Worm (Caenorhabditis elegans): ENCODE data around the gene F59B2.3.
"Not testable (repeated sequence)": the region's sequence is repeated elsewhere in the genome, so short reads cannot be mapped to it uniquely, and the experiment has no call there.

Gene F59B2.3

DNA sequence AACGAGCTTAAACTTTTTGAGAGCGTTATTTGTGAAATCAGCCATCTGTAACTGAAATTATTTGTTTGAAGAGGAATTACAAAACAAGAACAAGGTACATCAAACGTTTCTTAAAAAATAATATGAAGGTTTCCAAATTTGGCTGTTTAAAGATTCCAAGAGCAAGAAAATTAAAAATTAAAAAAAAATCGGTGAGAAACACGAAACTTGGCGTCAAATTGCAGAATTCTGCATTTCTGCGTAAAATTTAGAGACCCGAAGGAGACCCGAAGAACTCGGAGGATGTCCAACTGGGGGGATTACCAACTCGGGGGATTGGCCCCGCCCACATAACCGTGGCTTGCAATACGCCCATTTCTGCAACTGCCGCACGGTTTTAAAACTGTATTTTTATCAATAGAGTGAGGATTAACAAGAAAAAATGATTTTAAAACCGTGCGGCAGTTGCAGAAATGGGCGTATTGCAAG, 6.4 kb upstream of the F59B2.3 start, which contains the start of gene rab-6.1:
Gene rab-6.1 (minus strand): TSS at position 51 of the 468 bp plus-strand sequence.
- not testable (repeated sequence) for TF ChIP-seq pha-4, eor-1, jun-1 (tag; optimal IDR thresholded peaks at IDR 0.05)

DNA sequence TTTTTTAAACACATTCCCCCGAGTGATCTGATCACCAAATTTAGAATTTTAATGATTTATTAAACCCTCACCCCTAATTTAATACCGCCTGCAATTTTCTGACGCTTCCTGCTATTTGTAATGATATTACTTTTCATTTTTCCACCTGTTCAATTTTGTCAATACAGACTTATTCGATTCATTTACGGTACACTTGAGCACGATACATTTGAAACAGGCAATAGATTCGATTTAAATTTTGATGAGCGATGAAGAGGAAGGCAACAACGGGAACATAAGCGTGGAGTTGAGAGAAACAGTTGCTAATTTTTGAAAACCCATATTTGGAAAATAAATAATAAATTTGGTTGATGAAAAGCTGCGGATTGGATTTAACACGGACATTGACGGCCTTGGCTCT, 5.1 kb upstream of the F59B2.3 start:
- no peak for TF ChIP-seq ceh-9 (tag; optimal IDR thresholded peaks at IDR 0.05)

DNA sequence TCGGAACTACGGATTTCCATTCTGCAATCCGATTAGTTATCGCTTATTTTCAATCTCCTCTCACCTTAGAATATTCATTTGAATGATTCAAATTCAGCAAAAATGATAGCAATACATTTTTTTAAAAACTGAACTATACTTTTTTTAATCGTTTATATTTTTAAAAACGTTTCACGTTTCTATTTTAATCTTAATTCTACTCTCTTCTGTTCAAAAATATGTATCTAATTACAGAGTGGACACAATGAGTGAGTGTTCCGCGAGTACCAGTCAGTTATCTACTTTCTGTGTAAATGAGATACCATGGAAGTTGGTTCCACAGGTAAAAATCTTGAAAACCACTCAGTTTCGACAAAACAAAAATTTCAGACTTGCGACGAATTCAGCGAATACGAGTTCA, 3.0 kb upstream of the F59B2.3 start, which contains the start of the genes F59B2.15 and zif-1:
Gene F59B2.15 (minus strand): TSS at position 101 of the 400 bp plus-strand sequence.
Gene zif-1 (plus strand): TSS at position 235 of the 400 bp plus-strand sequence.
- no peak for TF ChIP-seq ceh-16 (tag; optimal IDR thresholded peaks at IDR 0.05)
- TF ChIP-seq nhr-67 (tag; optimal IDR thresholded peaks at IDR 0.05): no peak
- TF ChIP-seq nhr-25 (tag; optimal IDR thresholded peaks at IDR 0.05): no peak
- no peak for TF ChIP-seq nhr-12 (tag; optimal IDR thresholded peaks at IDR 0.05)
- no peak for TF ChIP-seq mml-1 (tag; optimal IDR thresholded peaks at IDR 0.05)
- no peak for TF ChIP-seq nhr-237 (tag; optimal IDR thresholded peaks at IDR 0.05)

DNA sequence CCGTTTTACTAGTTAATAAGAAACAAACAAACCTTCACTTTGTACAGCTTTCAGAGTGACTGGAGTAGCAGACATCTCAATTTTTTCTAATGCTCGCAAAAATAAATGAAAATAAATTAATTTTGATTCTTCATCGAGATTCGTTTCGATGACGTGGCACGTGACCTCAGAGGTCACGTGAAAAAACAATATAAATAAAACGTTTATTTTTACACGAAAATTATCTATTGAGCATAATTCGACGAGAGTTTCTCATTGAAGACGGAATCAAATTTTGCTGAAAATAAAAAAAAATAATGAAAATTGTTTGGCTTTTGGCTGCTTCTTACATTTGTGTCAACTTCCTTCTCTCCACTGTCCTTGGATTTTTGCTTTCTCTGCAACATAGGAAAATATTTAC, 2.3 kb upstream of the F59B2.3 start, which contains the start of gene rpn-6.2:
Gene rpn-6.2 (minus strand): TSS at position 101 of the 400 bp plus-strand sequence.
- TF ChIP-seq fkh-10 (GFP tag; optimal IDR thresholded peaks at IDR 0.05) (no peak), fkh-2 (tag; optimal IDR thresholded peaks at IDR 0.05) (no peak), elt-1 (tag; optimal IDR thresholded peaks at IDR 0.05) (no peak), aly-2 (tag; optimal IDR thresholded peaks at IDR 0.05) (no peak), elt-3 (tag; optimal IDR thresholded peaks at IDR 0.05) (no peak), mml-1 (tag; optimal IDR thresholded peaks at IDR 0.05) (no peak), egl-5 (tag; optimal IDR thresholded peaks at IDR 0.05) (no peak), tbx-2 (tag; optimal IDR thresholded peaks at IDR 0.05) (no peak), egl-27 (tag; optimal IDR thresholded peaks at IDR 0.05) (no peak), pha-4 (tag; optimal IDR thresholded peaks at IDR 0.05) (no peak), ceh-16 (tag; optimal IDR thresholded peaks at IDR 0.05) (no peak), unc-39 (tag; optimal IDR thresholded peaks at IDR 0.05) (no peak), skn-1 (tag; optimal IDR thresholded peaks at IDR 0.05) (no peak), ceh-9 (tag; optimal IDR thresholded peaks at IDR 0.05) (no peak), nhr-25 (tag; optimal IDR thresholded peaks at IDR 0.05) (no peak), elt-2 (tag; optimal IDR thresholded peaks at IDR 0.05) (no peak), ceh-28 (tag; optimal IDR thresholded peaks at IDR 0.05) (no peak)

DNA sequence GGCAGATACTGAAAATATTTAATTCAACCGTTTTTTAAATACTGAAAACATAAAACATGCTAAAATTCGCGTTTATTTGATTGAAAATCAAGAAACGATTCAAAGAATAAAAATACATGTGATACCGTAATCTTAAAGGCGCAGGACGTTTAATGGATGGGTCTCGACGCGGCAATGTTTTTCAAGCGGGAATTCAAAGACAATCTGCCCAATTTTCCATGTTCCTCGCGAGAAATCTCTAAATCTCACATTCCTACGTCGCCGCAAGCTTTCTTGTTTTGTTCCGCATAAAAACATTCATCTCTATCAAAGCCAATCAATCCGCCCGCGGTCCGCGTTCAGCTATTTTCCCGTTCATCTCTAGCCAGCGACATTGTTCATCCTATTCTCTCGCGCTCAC, 1.9 kb upstream of the F59B2.3 start:
- TF ChIP-seq eor-1 (tag; optimal IDR thresholded peaks at IDR 0.05): no peak
- TF ChIP-seq nhr-11 (tag; optimal IDR thresholded peaks at IDR 0.05): no peak
- TF ChIP-seq daf-12 (tag; optimal IDR thresholded peaks at IDR 0.05): no peak
- TF ChIP-seq nhr-23 (tag; optimal IDR thresholded peaks at IDR 0.05): no peak
- no peak for TF ChIP-seq unc-39 (tag; optimal IDR thresholded peaks at IDR 0.05)
- no peak for TF ChIP-seq nhr-67 (tag; optimal IDR thresholded peaks at IDR 0.05)
- no peak for TF ChIP-seq ceh-16 (tag; optimal IDR thresholded peaks at IDR 0.05)
- no peak for TF ChIP-seq ztf-4 (tag; optimal IDR thresholded peaks at IDR 0.05)
- TF ChIP-seq nhr-12 (tag; optimal IDR thresholded peaks at IDR 0.05): no peak
- no peak for TF ChIP-seq elt-3 (tag; optimal IDR thresholded peaks at IDR 0.05)
- no peak for TF ChIP-seq mdl-1 (tag; optimal IDR thresholded peaks at IDR 0.05)
- TF ChIP-seq nhr-77 (tag; optimal IDR thresholded peaks at IDR 0.05): no peak
- TF ChIP-seq ceh-9 (tag; optimal IDR thresholded peaks at IDR 0.05): no peak
- TF ChIP-seq ceh-28 (tag; optimal IDR thresholded peaks at IDR 0.05): no peak

DNA sequence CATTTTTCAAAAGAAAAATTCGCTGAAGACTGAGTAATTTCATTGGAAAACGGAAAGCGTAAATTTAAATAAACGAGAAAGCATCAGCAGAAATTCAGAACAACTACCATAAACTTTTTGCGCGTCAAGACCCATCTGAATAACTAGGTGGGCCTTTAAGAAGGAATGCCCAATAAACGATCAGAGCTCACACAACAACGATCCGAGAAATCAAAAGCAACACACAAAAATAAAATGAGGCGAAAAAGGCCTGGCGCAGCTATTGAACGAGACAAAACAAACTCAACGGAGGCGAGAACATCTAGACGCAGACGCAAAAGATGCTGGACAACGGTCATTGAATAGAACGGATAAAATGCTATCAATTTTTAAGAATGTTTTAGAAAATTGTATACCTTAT, 682 bp downstream of the F59B2.3 start:
- TF ChIP-seq nhr-67 (tag; optimal IDR thresholded peaks at IDR 0.05) (no peak), hmg-11 (tag; optimal IDR thresholded peaks at IDR 0.05) (peak; percentile 19), nhr-77 (tag; optimal IDR thresholded peaks at IDR 0.05) (no peak)

DNA sequence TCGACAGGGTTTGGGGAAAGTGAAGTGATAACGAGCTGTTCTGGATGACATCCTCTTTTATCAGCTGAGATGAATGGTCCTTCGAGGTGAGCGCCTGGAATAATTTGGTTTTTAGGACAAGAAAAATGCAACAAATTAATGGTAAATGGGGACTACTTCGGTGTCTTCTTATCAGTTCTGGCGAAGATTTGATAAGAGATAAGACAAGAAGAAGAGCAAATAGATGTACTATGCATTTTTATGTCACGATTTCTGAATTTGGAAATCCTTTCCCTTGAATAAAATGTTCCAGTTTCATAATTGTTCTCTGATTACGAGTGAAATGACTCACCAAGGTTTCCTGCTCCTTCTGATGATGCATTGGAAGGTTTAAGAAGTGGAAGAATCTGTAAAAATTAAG, 1.7 kb downstream of the F59B2.3 start:
- no peak for TF ChIP-seq nhr-67 (tag; optimal IDR thresholded peaks at IDR 0.05)
- TF ChIP-seq nhr-76 (tag; optimal IDR thresholded peaks at IDR 0.05): no peak
- no peak for TF ChIP-seq lin-39 (tag; optimal IDR thresholded peaks at IDR 0.05)
- TF ChIP-seq mdl-1 (tag; optimal IDR thresholded peaks at IDR 0.05): no peak
- TF ChIP-seq aly-2 (tag; optimal IDR thresholded peaks at IDR 0.05): no peak
- no peak for TF ChIP-seq elt-1 (tag; optimal IDR thresholded peaks at IDR 0.05)
- no peak for TF ChIP-seq lsy-12 (tag; optimal IDR thresholded peaks at IDR 0.05)
- TF ChIP-seq ceh-82 (tag; optimal IDR thresholded peaks at IDR 0.05): no peak
- TF ChIP-seq daf-12 (tag; optimal IDR thresholded peaks at IDR 0.05): no peak
- TF ChIP-seq nhr-11 (tag; optimal IDR thresholded peaks at IDR 0.05): no peak
- no peak for TF ChIP-seq unc-62 (GFP tag; optimal IDR thresholded peaks at IDR 0.05)
- TF ChIP-seq elt-2 (tag; optimal IDR thresholded peaks at IDR 0.05): peak; percentile 79
- TF ChIP-seq pqm-1 (tag; optimal IDR thresholded peaks at IDR 0.05): peak; percentile 47

Data from whole organism, L3 larva.